Worm (Caenorhabditis elegans) whole organism, young adult: ENCODE results near the gene clec-123.
"Not testable (repeated sequence)": the region's sequence is repeated elsewhere in the genome, so short reads cannot be mapped to it uniquely, and the experiment has no call there.

Experiments used
- B0261.1 ChIP-seq: sonication (generic microtip); optimal IDR thresholded peaks from 2 replicates; lab custom pipeline; 2016; ENCODE audit warnings: mild to moderate bottlenecking, missing genetic modification characterization, moderate library complexity, missing compliant biosample characterization
- F37B4.10 ChIP-seq: fragments of 200-800 bp; sonication (Bioruptor generic); IDR thresholded peaks from 2 replicates; pipeline ENCODE4 v1.3.6; 2022; ENCODE audit warnings: missing genetic modification characterization, missing compliant biosample characterization
- F49E8.2 ChIP-seq: sonication (generic microtip); optimal IDR thresholded peaks from 3 replicates; lab custom pipeline; 2017; ENCODE audit warnings: missing genetic modification characterization, mild to moderate bottlenecking, missing compliant biosample characterization, antibody characterized with exemption, moderate library complexity; ENCODE audit not compliant: insufficient read depth
- F55B11.4 ChIP-seq: sonication (generic microtip); optimal IDR thresholded peaks from 2 replicates; lab custom pipeline; 2016; ENCODE audit warnings: missing compliant biosample characterization, missing genetic modification characterization, borderline replicate concordance; ENCODE audit not compliant: insufficient read depth
- F57A8.1 ChIP-seq: fragments of 200-800 bp; sonication (Bioruptor generic); optimal IDR thresholded peaks from 2 replicates; lab custom pipeline; 2018; ENCODE audit warnings: mild to moderate bottlenecking, missing genetic modification characterization, moderate library complexity, missing compliant biosample characterization
- K12H6.12 ChIP-seq: fragments of 200-800 bp; sonication (Bioruptor generic); optimal IDR thresholded peaks from 2 replicates; lab custom pipeline; 2018; ENCODE audit warnings: mild to moderate bottlenecking, missing genetic modification characterization, missing compliant biosample characterization
- T26A5.8 ChIP-seq: sonication (generic microtip); optimal IDR thresholded peaks from 2 replicates; lab custom pipeline; 2016; ENCODE audit warnings: missing genetic modification characterization, missing compliant biosample characterization
- Y53G8AR.9 ChIP-seq: fragments of 200-800 bp; sonication (Bioruptor generic); conservative IDR thresholded peaks from 2 replicates; pipeline ENCODE4 v1.3.6; 2022; ENCODE audit warnings: missing genetic modification reagents, missing genetic modification characterization, missing compliant biosample characterization
- Y95B8A.8 ChIP-seq: fragments of 200-800 bp; sonication (Bioruptor generic); IDR thresholded peaks from 2 replicates; pipeline ENCODE4 v1.3.6; 2022; ENCODE audit warnings: missing genetic modification reagents, missing genetic modification characterization, missing compliant biosample characterization
- ZK185.1 ChIP-seq: sonication (generic microtip); optimal IDR thresholded peaks from 2 replicates; lab custom pipeline; 2016; ENCODE audit warnings: mild to moderate bottlenecking, missing genetic modification characterization, missing compliant biosample characterization; ENCODE audit not compliant: poor library complexity, severe bottlenecking
- aptf-2 ChIP-seq: fragments of 200-800 bp; sonication (Bioruptor generic); conservative IDR thresholded peaks from 2 replicates; pipeline ENCODE4 v1.3.6; 2022; ENCODE audit warnings: missing genetic modification reagents, missing genetic modification characterization, missing compliant biosample characterization
- attf-6 ChIP-seq: fragments of 200-800 bp; sonication (Bioruptor generic); IDR thresholded peaks from 2 replicates; pipeline ENCODE4 v1.3.6; 2022; ENCODE audit warnings: missing genetic modification reagents, missing genetic modification characterization, missing compliant biosample characterization
- bed-1 ChIP-seq: fragments of 200-800 bp; sonication (Bioruptor generic); IDR thresholded peaks from 2 replicates; pipeline ENCODE4 v1.3.6; 2022; ENCODE audit warnings: missing genetic modification reagents, missing genetic modification characterization, missing compliant biosample characterization
- ceh-100 ChIP-seq: fragments of 200-800 bp; sonication (Bioruptor generic); IDR thresholded peaks from 2 replicates; pipeline ENCODE4 v1.3.6; 2022; ENCODE audit warnings: missing genetic modification reagents, missing genetic modification characterization, missing compliant biosample characterization
- chd-7 ChIP-seq: sonication (generic microtip); optimal IDR thresholded peaks from 2 replicates; lab custom pipeline; 2016; ENCODE audit warnings: mild to moderate bottlenecking, missing genetic modification characterization, moderate library complexity, missing compliant biosample characterization
- dpl-1 ChIP-seq: fragments of 150-350 bp; optimal IDR thresholded peaks from 2 replicates; lab custom pipeline; 2014; ENCODE audit warnings: missing biosample characterization, missing genetic modification reagents, missing genetic modification characterization
- efl-1 ChIP-seq: fragments of 150-350 bp; optimal IDR thresholded peaks from 2 replicates; lab custom pipeline; 2014; ENCODE audit warnings: missing biosample characterization, missing genetic modification reagents, missing genetic modification characterization
- hmg-20 ChIP-seq: fragments of 200-800 bp; sonication (Bioruptor generic); IDR thresholded peaks from 2 replicates; pipeline ENCODE4 v1.3.6; 2022; ENCODE audit warnings: missing genetic modification reagents, missing genetic modification characterization, missing compliant biosample characterization
- lag-1 ChIP-seq: fragments of 200-800 bp; sonication (Bioruptor generic); IDR thresholded peaks from 2 replicates; pipeline ENCODE4 v1.3.6; 2022; ENCODE audit warnings: missing genetic modification reagents, missing genetic modification characterization, missing compliant biosample characterization
- let-526 ChIP-seq: fragments of 200-800 bp; sonication (Bioruptor generic); IDR thresholded peaks from 2 replicates; pipeline ENCODE4 v1.3.6; 2022; ENCODE audit warnings: missing genetic modification reagents, missing genetic modification characterization, missing compliant biosample characterization
- let-607 ChIP-seq, 2 experiments: fragments of 200-800 bp in 1 of 2; sonication (Bioruptor generic) in 1 of 2; sonication (generic microtip) in 1 of 2; optimal IDR thresholded peaks; 2 replicates each; lab custom pipeline; 2016 to 2018; ENCODE audit warnings: mild to moderate bottlenecking in 2 of 2, missing compliant biosample characterization in 2 of 2, missing genetic modification characterization in 2 of 2, moderate library complexity in 2 of 2, missing genotype in 1 of 2
- madf-10 ChIP-seq: sonication (generic microtip); optimal IDR thresholded peaks from 2 replicates; lab custom pipeline; 2016; ENCODE audit warnings: mild to moderate bottlenecking, missing genetic modification characterization, missing compliant biosample characterization
- madf-3 ChIP-seq: fragments of 200-800 bp; sonication (Bioruptor generic); IDR thresholded peaks from 2 replicates; pipeline ENCODE4 v1.3.6; 2022; ENCODE audit warnings: missing genetic modification reagents, missing genetic modification characterization, missing compliant biosample characterization
- nfya-1 ChIP-seq: sonication (generic microtip); optimal IDR thresholded peaks from 2 replicates; lab custom pipeline; 2017; ENCODE audit warnings: antibody characterized with exemption, missing compliant biosample characterization, missing genetic modification characterization, borderline replicate concordance; ENCODE audit not compliant: insufficient read depth
- nhr-179 ChIP-seq: sonication (generic microtip); optimal IDR thresholded peaks from 2 replicates; lab custom pipeline; 2016; ENCODE audit warnings: mild to moderate bottlenecking, missing genetic modification characterization, missing compliant biosample characterization
- nhr-80 ChIP-seq: sonication (generic microtip); optimal IDR thresholded peaks from 2 replicates; lab custom pipeline; 2016; ENCODE audit warnings: missing genetic modification characterization, missing compliant biosample characterization
- nhr-90 ChIP-seq: sonication (generic microtip); optimal IDR thresholded peaks from 2 replicates; lab custom pipeline; 2016; ENCODE audit warnings: missing genotype, mild to moderate bottlenecking, missing genetic modification characterization, missing compliant biosample characterization
- rcor-1 ChIP-seq: fragments of 200-800 bp; sonication (Bioruptor generic); IDR thresholded peaks from 2 replicates; pipeline ENCODE4 v1.3.6; 2022; ENCODE audit warnings: missing genetic modification reagents, missing genetic modification characterization, missing compliant biosample characterization
- repo-1 ChIP-seq: sonication (generic microtip); optimal IDR thresholded peaks from 2 replicates; lab custom pipeline; 2017; ENCODE audit warnings: mild to moderate bottlenecking, missing genetic modification characterization, missing compliant biosample characterization
- sea-2 ChIP-seq: fragments of 200-800 bp; sonication (Bioruptor generic); IDR thresholded peaks from 2 replicates; pipeline ENCODE4 v1.3.6; 2022; ENCODE audit warnings: missing genetic modification characterization, missing compliant biosample characterization
- tlf-1 ChIP-seq: fragments of 200-800 bp; sonication (Bioruptor generic); optimal IDR thresholded peaks from 2 replicates; lab custom pipeline; 2018; ENCODE audit warnings: mild to moderate bottlenecking, missing genetic modification characterization, missing compliant biosample characterization
- unc-62 ChIP-seq: fragments of 150-350 bp; optimal IDR thresholded peaks from 2 replicates; lab custom pipeline; 2014; ENCODE audit warnings: missing biosample characterization, missing genetic modification reagents, missing genetic modification characterization
- xnd-1 ChIP-seq: sonication (generic microtip); optimal IDR thresholded peaks from 2 replicates; lab custom pipeline; 2016; ENCODE audit warnings: missing genotype, missing genetic modification reagents, missing genetic modification characterization, missing compliant biosample characterization
- zfh-2 ChIP-seq: fragments of 200-800 bp; sonication (Bioruptor generic); conservative IDR thresholded peaks from 2 replicates; pipeline ENCODE4 v1.3.6; 2022; ENCODE audit warnings: missing genetic modification reagents, missing genetic modification characterization, missing compliant biosample characterization
- ztf-26 ChIP-seq: sonication (generic microtip); optimal IDR thresholded peaks from 2 replicates; lab custom pipeline; 2017; ENCODE audit warnings: missing genetic modification characterization, missing compliant biosample characterization
- ztf-28 ChIP-seq: fragments of 200-800 bp; sonication (Bioruptor generic); IDR thresholded peaks from 2 replicates; pipeline ENCODE4 v1.3.6; 2022; ENCODE audit warnings: missing genetic modification reagents, missing genetic modification characterization, missing compliant biosample characterization
- ztf-3 ChIP-seq: fragments of 200-800 bp; sonication (Bioruptor generic); optimal IDR thresholded peaks from 2 replicates; lab custom pipeline; 2018; ENCODE audit warnings: mild to moderate bottlenecking, missing genetic modification characterization, missing compliant biosample characterization
- ztf-6 ChIP-seq: fragments of 200-800 bp; sonication (Bioruptor generic); IDR thresholded peaks from 2 replicates; pipeline ENCODE4 v1.3.6; 2022; ENCODE audit warnings: missing genetic modification reagents, missing genetic modification characterization, missing compliant biosample characterization

clec-123 gene

DNA sequence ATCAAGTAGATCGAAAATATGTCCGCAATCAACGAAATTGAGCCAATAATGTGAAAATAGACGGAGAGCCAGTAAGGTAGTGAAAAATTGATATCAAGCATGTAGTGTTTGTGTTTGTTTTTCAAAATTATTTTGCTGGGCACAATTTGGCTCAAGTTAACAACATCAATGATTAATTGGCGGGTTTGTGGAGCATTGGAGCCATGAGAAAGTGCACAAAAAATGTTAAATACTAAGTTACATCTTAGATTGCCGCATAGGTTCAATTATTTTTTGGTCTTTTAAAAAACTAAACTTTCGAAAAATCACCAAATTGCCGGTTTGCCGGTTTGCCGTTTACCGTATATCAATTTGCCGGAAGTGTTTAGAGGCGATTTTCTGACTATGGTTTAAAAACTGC, 23.8 kb downstream of the clec-123 start, which contains the start of gene sri-54:
Gene sri-54, minus strand, starts transcription at position 101 of the 400 bp plus-strand sequence.
- TF ChIP-seq bed-1 (GFP tag; lab: Robert Waterston, UW) (no peak), F37B4.10 (GFP tag; lab: Robert Waterston, UW) (no peak), lag-1 (GFP tag; lab: Robert Waterston, UW) (no peak), madf-3 (no peak), nhr-179 (no peak), sea-2 (GFP tag; lab: Robert Waterston, UW) (no peak), T26A5.8 (tag; lab: Kevin White, UChicago) (no peak), unc-62 (GFP tag; lab: Kevin White, UChicago) (no peak), let-526 (GFP tag; lab: Robert Waterston, UW) (no peak), ceh-100 (no peak), zfh-2 (GFP tag; lab: Robert Waterston, UW) (no peak), let-607 (tag; optimal IDR thresholded peaks at IDR 0.05; lab: Kevin White, UChicago) (no peak), tlf-1 (GFP tag; lab: Kevin White, UChicago) (no peak)

DNA sequence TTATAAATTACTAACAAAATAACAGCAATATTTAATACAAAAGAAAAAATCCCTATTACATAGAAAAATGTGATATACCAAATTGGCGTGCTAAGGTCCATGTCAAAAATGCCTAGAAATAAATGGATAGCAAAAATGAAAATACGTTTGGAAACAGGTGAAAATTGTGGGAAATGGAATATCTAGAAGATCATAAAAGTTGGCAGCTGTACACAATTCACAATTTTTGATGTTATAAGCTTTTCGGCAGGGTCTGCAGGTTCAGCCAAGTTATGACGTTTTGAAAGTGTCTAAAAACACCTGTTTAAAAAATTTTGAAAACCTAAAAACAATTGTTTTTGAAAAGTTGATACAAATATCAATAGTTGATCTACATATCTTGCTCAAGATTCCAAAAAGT, 28.8 kb downstream of the clec-123 start, which contains the start of gene sri-42:
Gene sri-42, minus strand, starts transcription at position 101 of the 400 bp plus-strand sequence.
- not testable (repeated sequence) for TF ChIP-seq nhr-80 (tag; lab: Kevin White, UChicago); repo-1 (tag; lab: Kevin White, UChicago); attf-6
- TF ChIP-seq, all 124 proteins: peak for 0; not testable (repeated sequence) for 124

DNA sequence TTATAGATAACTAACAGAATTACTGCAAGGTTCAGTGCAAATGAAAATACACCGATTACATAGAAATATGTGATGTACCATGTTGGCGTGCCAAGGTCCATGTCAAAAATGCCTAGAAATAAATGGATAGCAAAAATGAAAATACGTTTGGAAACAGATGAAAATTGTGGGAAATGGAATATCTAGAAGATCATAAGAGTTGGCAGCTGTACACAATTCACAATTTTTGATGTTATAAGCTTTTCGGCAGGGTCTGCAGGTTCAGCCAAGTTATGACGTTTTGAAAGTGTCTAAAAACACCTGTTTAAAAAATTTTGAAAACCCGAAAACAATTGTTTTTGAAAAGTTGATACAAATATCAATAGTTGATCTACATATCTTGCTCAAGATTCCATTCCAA, 30.5 kb downstream of the clec-123 start, which contains the start of gene sri-43:
Gene sri-43, minus strand, starts transcription at position 101 of the 400 bp plus-strand sequence.
- not testable (repeated sequence) for TF ChIP-seq aptf-2 (GFP tag; lab: Robert Waterston, UW); nfya-1; F49E8.2

DNA sequence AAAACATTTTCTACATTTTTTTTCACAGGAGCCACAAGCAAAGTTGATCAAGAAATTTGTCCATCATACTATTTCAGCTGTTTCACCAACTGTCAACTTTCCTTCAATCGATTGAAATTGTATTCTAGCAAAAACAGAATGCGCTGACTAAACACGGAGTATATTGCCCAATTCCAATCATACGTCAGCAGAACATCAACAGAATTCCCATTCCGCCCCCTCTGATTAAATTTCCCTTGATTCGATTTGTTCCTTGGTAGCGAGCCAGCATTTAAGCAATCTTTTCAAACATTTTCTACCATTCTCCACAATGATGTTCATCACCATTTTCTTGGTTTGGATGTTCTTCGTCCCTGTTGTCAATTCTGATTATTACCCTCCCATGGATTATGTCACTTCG, 31.8 kb downstream of the clec-123 start, which contains the start of gene T10D4.15:
Gene T10D4.15, plus strand, starts transcription at position 301 of the 400 bp plus-strand sequence.
- no peak for TF ChIP-seq chd-7 (tag; lab: Kevin White, UChicago)
- no peak for TF ChIP-seq zfh-2 (GFP tag; lab: Robert Waterston, UW)
- no peak for TF ChIP-seq K12H6.12 (tag; lab: Kevin White, UChicago)
- no peak for TF ChIP-seq ztf-3 (GFP tag; lab: Kevin White, UChicago)
- TF ChIP-seq F55B11.4 (tag; lab: Kevin White, UChicago) = no peak
- no peak for TF ChIP-seq ztf-26 (tag; lab: Kevin White, UChicago)
- TF ChIP-seq ZK185.1 = no peak
- no peak for TF ChIP-seq ztf-6
- TF ChIP-seq B0261.1 (tag; lab: Kevin White, UChicago) = no peak
- no peak for TF ChIP-seq hmg-20 (GFP tag; lab: Robert Waterston, UW)
- TF ChIP-seq F57A8.1 (GFP tag; lab: Kevin White, UChicago) = no peak
- TF ChIP-seq Y95B8A.8 (GFP tag; lab: Robert Waterston, UW) = no peak
- no peak for TF ChIP-seq rcor-1 (GFP tag; lab: Robert Waterston, UW)
- TF ChIP-seq ztf-28 = no peak
- TF ChIP-seq Y53G8AR.9 (GFP tag; lab: Robert Waterston, UW) = no peak
- no peak for TF ChIP-seq dpl-1 (GFP tag; lab: Kevin White, UChicago)
- TF ChIP-seq nhr-90 (tag; lab: Kevin White, UChicago) = no peak
- no peak for TF ChIP-seq xnd-1 (tag; lab: Kevin White, UChicago)
- TF ChIP-seq efl-1 (GFP tag; lab: Kevin White, UChicago) = no peak
- TF ChIP-seq madf-10 (tag; lab: Kevin White, UChicago) = no peak
